Worm (Caenorhabditis elegans) whole organism, L1 larva: ENCODE measurements around the gene C50H2.4.

Source experiments
- C04F5.9 ChIP-seq: sonication (generic microtip); optimal IDR thresholded peaks from 2 replicates; lab custom pipeline; 2016; ENCODE audit warnings: missing genetic modification characterization, missing compliant biosample characterization
- C16A3.4 ChIP-seq: fragments of 150-350 bp; optimal IDR thresholded peaks from 2 replicates; lab custom pipeline; 2014; ENCODE audit warnings: missing biosample characterization, missing genetic modification characterization
- C34B4.2 ChIP-seq: sonication (generic microtip); optimal IDR thresholded peaks from 2 replicates; lab custom pipeline; 2017; ENCODE audit warnings: mild to moderate bottlenecking, missing genetic modification characterization, missing compliant biosample characterization
- alr-1 ChIP-seq: fragments of 200-800 bp; sonication (Bioruptor generic); optimal IDR thresholded peaks from 2 replicates; lab custom pipeline; 2018; ENCODE audit warnings: borderline replicate concordance, mild to moderate bottlenecking, missing genetic modification characterization, missing compliant biosample characterization
- ceh-90 ChIP-seq: sonication (generic microtip); optimal IDR thresholded peaks from 2 replicates; lab custom pipeline; 2016; ENCODE audit warnings: missing genetic modification characterization, missing compliant biosample characterization
- efl-1 ChIP-seq, 4 experiments: fragments of 150-350 bp; optimal IDR thresholded peaks in 3 of 4; peaks in 1 of 4; 1 replicate in 1 of 4; 2 replicates in 3 of 4; lab custom pipeline; 2014; ENCODE audit warnings: missing biosample characterization in 2 of 4, missing genetic modification characterization in 2 of 4, missing genetic modification reagents in 2 of 4
- efl-3 ChIP-seq: fragments of 200-800 bp; sonication (Bioruptor generic); optimal IDR thresholded peaks from 2 replicates; lab custom pipeline; 2018; ENCODE audit warnings: mild to moderate bottlenecking, missing genetic modification characterization, missing compliant biosample characterization
- elt-2 ChIP-seq: sonication (generic microtip); optimal IDR thresholded peaks from 2 replicates; lab custom pipeline; 2016; ENCODE audit warnings: missing genetic modification characterization, mild to moderate bottlenecking, inconsistent platforms, missing compliant biosample characterization, missing genetic modification reagents
- grh-1 ChIP-seq: fragments of 200-800 bp; sonication (Bioruptor generic); IDR thresholded peaks from 2 replicates; pipeline ENCODE4 v1.3.6; 2022; ENCODE audit warnings: missing genetic modification reagents, missing genetic modification characterization, missing compliant biosample characterization
- hlh-4 ChIP-seq: sonication (generic microtip); optimal IDR thresholded peaks from 2 replicates; lab custom pipeline; 2016; ENCODE audit warnings: mild to moderate bottlenecking, missing genetic modification characterization, missing compliant biosample characterization
- jun-1 ChIP-seq: fragments of 150-350 bp; optimal IDR thresholded peaks from 2 replicates; lab custom pipeline; 2014; ENCODE audit warnings: missing biosample characterization, missing genetic modification reagents, missing genetic modification characterization
- lin-14 ChIP-seq: fragments of 200-800 bp; sonication (Bioruptor generic); optimal IDR thresholded peaks from 2 replicates; lab custom pipeline; 2018; ENCODE audit warnings: mild to moderate bottlenecking, missing genetic modification characterization, moderate library complexity, missing compliant biosample characterization
- lir-3 ChIP-seq: sonication (generic microtip); optimal IDR thresholded peaks from 2 replicates; lab custom pipeline; 2016; ENCODE audit warnings: mild to moderate bottlenecking, missing genetic modification characterization, moderate library complexity, missing compliant biosample characterization; ENCODE audit not compliant: poor library complexity
- mab-9 ChIP-seq: fragments of 200-800 bp; sonication (Bioruptor generic); IDR thresholded peaks from 2 replicates; pipeline ENCODE4 v1.3.6; 2022; ENCODE audit warnings: missing genetic modification reagents, missing genetic modification characterization, missing compliant biosample characterization
- mdl-1 ChIP-seq, 2 experiments: fragments of 150-350 bp; optimal IDR thresholded peaks; 2 replicates each; lab custom pipeline; 2014 to 2017; ENCODE audit warnings: missing biosample characterization in 2 of 2, missing genetic modification characterization in 2 of 2, inconsistent platforms in 1 of 2
- mep-1 ChIP-seq: fragments of 150-350 bp; optimal IDR thresholded peaks from 2 replicates; lab custom pipeline; 2014; ENCODE audit warnings: missing biosample characterization, missing genetic modification characterization
- nhr-12 ChIP-seq: sonication (generic microtip); optimal IDR thresholded peaks from 2 replicates; lab custom pipeline; 2017; ENCODE audit warnings: missing biosample characterization, missing genetic modification characterization
- nhr-71 ChIP-seq: sonication (generic microtip); optimal IDR thresholded peaks from 2 replicates; lab custom pipeline; 2016; ENCODE audit warnings: mild to moderate bottlenecking, missing genetic modification characterization, moderate library complexity, missing compliant biosample characterization
- nhr-76 ChIP-seq: sonication (generic microtip); optimal IDR thresholded peaks from 2 replicates; lab custom pipeline; 2017; ENCODE audit warnings: missing biosample characterization, missing genetic modification characterization
- nhr-77 ChIP-seq: fragments of 150-350 bp; optimal IDR thresholded peaks from 2 replicates; lab custom pipeline; 2014; ENCODE audit warnings: missing biosample characterization, missing genetic modification characterization
- nhr-90 ChIP-seq: sonication (generic microtip); optimal IDR thresholded peaks from 2 replicates; lab custom pipeline; 2016; ENCODE audit warnings: mild to moderate bottlenecking, missing genetic modification characterization, missing compliant biosample characterization; ENCODE audit not compliant: poor library complexity
- pqm-1 ChIP-seq: sonication (generic microtip); optimal IDR thresholded peaks from 3 replicates; lab custom pipeline; 2017; ENCODE audit warnings: missing biosample characterization, missing genetic modification characterization
- snpc-4 ChIP-seq: fragments of 150-350 bp; optimal IDR thresholded peaks from 2 replicates; lab custom pipeline; 2014; ENCODE audit warnings: missing biosample characterization, missing genetic modification characterization
- sox-4 ChIP-seq: sonication (generic microtip); optimal IDR thresholded peaks from 2 replicates; lab custom pipeline; 2016; ENCODE audit warnings: missing genetic modification characterization, missing compliant biosample characterization
- sup-37 ChIP-seq: fragments of 200-800 bp; sonication (Bioruptor generic); optimal IDR thresholded peaks from 2 replicates; lab custom pipeline; 2018; ENCODE audit warnings: mild to moderate bottlenecking, missing genetic modification characterization, missing compliant biosample characterization
- tbx-2 ChIP-seq: sonication (generic microtip); optimal IDR thresholded peaks from 2 replicates; lab custom pipeline; 2016; ENCODE audit warnings: missing genetic modification characterization, missing compliant biosample characterization
- tlp-1 ChIP-seq: fragments of 150-350 bp; optimal IDR thresholded peaks from 2 replicates; lab custom pipeline; 2014; ENCODE audit warnings: missing biosample characterization, missing genetic modification characterization
- unc-30 ChIP-seq: sonication (generic microtip); optimal IDR thresholded peaks from 2 replicates; lab custom pipeline; 2017; ENCODE audit warnings: missing biosample characterization, missing genetic modification characterization
- unc-86 ChIP-seq: sonication (generic microtip); optimal IDR thresholded peaks from 2 replicates; lab custom pipeline; 2016; ENCODE audit warnings: missing genetic modification characterization, missing compliant biosample characterization
- unc-98 ChIP-seq: fragments of 200-800 bp; sonication (Bioruptor generic); IDR thresholded peaks from 2 replicates; pipeline ENCODE4 v1.3.6; 2022; ENCODE audit warnings: missing genetic modification characterization, missing compliant biosample characterization
- zip-4 ChIP-seq: fragments of 200-800 bp; sonication (Bioruptor generic); optimal IDR thresholded peaks from 2 replicates; lab custom pipeline; 2018; ENCODE audit warnings: mild to moderate bottlenecking, missing genetic modification characterization, moderate library complexity, missing compliant biosample characterization

C50H2.4 gene

ce11 chrV:9915021-9915420 is 1.7 kb upstream of the C50H2.4 start, which contains the start of gene mec-9:
TSS of gene mec-9 (minus strand) at chrV:9915121.
- TF ChIP-seq unc-98 (GFP tag; lab: Robert Waterston, UW) (no peak), unc-30 (tag; lab: Kevin White, UChicago) (no peak), unc-86 (tag; lab: Kevin White, UChicago) (no peak)
- TF ChIP-seq, all 84 proteins: peak for 0

ce11 chrV:9918410-9918809 is 1.6 kb downstream of the C50H2.4 start, which contains the start of gene C50H2.5:
TSS of gene C50H2.5 (plus strand) at chrV:9918710.
- TF ChIP-seq ceh-90 (tag; lab: Kevin White, UChicago) (no peak), alr-1 (tag; lab: Kevin White, UChicago) (no peak), nhr-90 (tag; lab: Kevin White, UChicago) (no peak), nhr-77 (no peak), efl-3 (GFP tag; lab: Kevin White, UChicago) (no peak), sox-4 (tag; lab: Kevin White, UChicago) (no peak), lin-14 (GFP tag; lab: Kevin White, UChicago) (no peak), mab-9 (GFP tag; lab: Robert Waterston, UW) (no peak), mep-1 (tag; lab: Kevin White, UChicago) (no peak), tbx-2 (tag; lab: Kevin White, UChicago) (no peak), pqm-1 (tag; lab: Kevin White, UChicago) (no peak), hlh-4 (tag; lab: Kevin White, UChicago) (no peak), C04F5.9 (tag; lab: Kevin White, UChicago) (no peak)

- no peak for TF ChIP-seq tlp-1 (tag; lab: Kevin White, UChicago)
- TF ChIP-seq C34B4.2 (tag; lab: Kevin White, UChicago): no peak
- TF ChIP-seq nhr-12: no peak
These were observed 4.5 kb downstream of the C50H2.4 start, which contains the start of gene ceh-75 for ce11 chrV:9921288-9921687. TSS of gene ceh-75 (plus strand) at chrV:9921337.

DNA sequence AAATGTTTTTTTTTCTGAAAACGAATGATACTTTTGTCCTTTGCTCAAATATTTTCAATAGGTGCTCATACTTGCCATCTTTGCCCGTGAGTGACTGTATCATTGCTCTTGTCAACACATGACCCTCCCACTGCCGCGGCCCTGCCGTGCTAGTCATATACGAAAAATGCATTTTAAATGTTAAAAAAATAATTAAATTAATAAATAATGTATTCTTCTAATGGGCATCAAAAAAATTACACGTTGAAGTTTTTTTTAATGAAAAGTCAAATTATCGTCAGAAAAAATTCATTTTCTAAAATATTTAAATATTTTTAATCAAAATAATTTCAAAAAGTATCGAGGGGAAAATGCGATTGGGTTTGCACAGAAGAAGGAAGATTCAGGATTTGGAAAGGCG is 5.7 kb downstream of the C50H2.4 start, which contains the start of gene C50H2.7:
Gene C50H2.7 (plus strand): TSS at position 301 of the 400 bp plus-strand sequence.
- no peak for TF ChIP-seq jun-1

DNA sequence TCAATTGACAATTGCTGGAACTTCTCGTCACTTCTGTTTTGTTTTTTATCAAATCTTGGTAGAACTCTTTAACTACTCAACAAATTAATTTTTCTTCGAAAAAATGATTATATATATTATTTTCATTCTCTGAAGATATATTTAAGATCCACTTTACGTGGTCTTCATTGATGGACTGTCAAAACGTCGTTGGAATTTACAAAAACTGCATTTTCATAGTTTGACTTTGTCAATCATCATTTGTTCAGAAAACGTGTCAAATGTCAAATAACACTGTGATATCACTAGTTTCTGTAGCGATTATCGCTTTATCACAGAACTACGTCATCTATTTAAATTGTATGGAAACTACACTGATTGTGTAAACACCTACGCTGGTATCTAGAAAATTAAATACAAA is 7.6 kb downstream of the C50H2.4 start:
- no peak for TF ChIP-seq mdl-1 (tag; optimal IDR thresholded peaks at IDR 0.05; lab: Kevin White, UChicago)
- TF ChIP-seq pqm-1 (tag; lab: Kevin White, UChicago): peak; percentile 1
- peak; percentile 52 for TF ChIP-seq elt-2 (tag; lab: Kevin White, UChicago)

- TF ChIP-seq nhr-90 (tag; lab: Kevin White, UChicago) (peak; percentile 19), jun-1 (peak; percentile 43), grh-1 (GFP tag; lab: Robert Waterston, UW) (no peak), snpc-4 (tag; lab: Kevin White, UChicago) (no peak), elt-2 (tag; lab: Kevin White, UChicago) (peak; percentile 96), lir-3 (tag; lab: Kevin White, UChicago) (no peak), nhr-76 (no peak), sup-37 (no peak), C16A3.4 (tag; lab: Kevin White, UChicago) (no peak), efl-1 (optimal IDR thresholded peaks at IDR 0.05; lab: Kevin White, UChicago) (no peak), efl-1 (GFP tag; optimal IDR thresholded peaks at IDR 0.05 in 1 of 2; lab: Kevin White, UChicago) (peak in 1 of 2 experiments; percentile 27), nhr-71 (tag; lab: Kevin White, UChicago) (peak; percentile 2), zip-4 (no peak), pqm-1 (tag; lab: Kevin White, UChicago) (peak; percentile 39)
These were observed 8.9 kb downstream of the C50H2.4 start for ce11 chrV:9925647-9926046.
